Worm (Caenorhabditis elegans): Measurements from ENCODE around the gene C05D9.9.

- TF ChIP-seq lin-13 (tag; optimal IDR thresholded peaks at IDR 0.05) (no peak), lsy-2 (tag; optimal IDR thresholded peaks at IDR 0.05) (no peak), unc-39 (tag; optimal IDR thresholded peaks at IDR 0.05) (no peak), unc-62 (GFP tag; optimal IDR thresholded peaks at IDR 0.05) (no peak), nhr-76 (tag; optimal IDR thresholded peaks at IDR 0.05) (no peak), nhr-28 (tag; optimal IDR thresholded peaks at IDR 0.05) (no peak), nhr-237 (tag; optimal IDR thresholded peaks at IDR 0.05) (no peak), blmp-1 (tag; optimal IDR thresholded peaks at IDR 0.05) (no peak), ces-1 (GFP tag; optimal IDR thresholded peaks at IDR 0.05) (no peak), ceh-83 (GFP tag; optimal IDR thresholded peaks at IDR 0.05) (no peak), pha-4 (tag; optimal IDR thresholded peaks at IDR 0.05) (no peak), ztf-11 (tag; optimal IDR thresholded peaks at IDR 0.05) (no peak)
Measured at ce11 chrX:1115207-1115606, 8.8 kb downstream of the C05D9.9 start.

Measured in whole organism, mixed stage, embryonic.